Fruit fly (Drosophila melanogaster) whole organism, embryonic: Measurements from ENCODE around the gene Spn88Eb.
A peak's percentile ranks its signal among the peaks of the same experiment; 100 is the strongest.

Source experiments
- B-H2 ChIP-seq: fragments of 200-800 bp; sonication (Bioruptor generic); optimal IDR thresholded peaks from 2 replicates; lab custom pipeline; 2018; ENCODE audit warnings: missing biosample characterization, mild to moderate bottlenecking, missing genetic modification characterization
- Bgb ChIP-seq: fragments of 200-800 bp; sonication (Bioruptor generic); IDR thresholded peaks from 2 replicates; pipeline ENCODE4 v1.3.6; 2022; ENCODE audit warnings: missing biosample characterization, missing genetic modification characterization; ENCODE audit not compliant: partially characterized antibody
- CG11456 ChIP-seq: fragments of 200-800 bp; sonication (Bioruptor generic); IDR thresholded peaks from 3 replicates; pipeline ENCODE4 v1.3.6; 2022; ENCODE audit warnings: missing biosample characterization, missing genetic modification characterization
- CG11504 ChIP-seq: fragments of 200-800 bp; sonication (Bioruptor generic); optimal IDR thresholded peaks from 3 replicates; lab custom pipeline; 2019; ENCODE audit warnings: missing biosample characterization, mild to moderate bottlenecking, missing genetic modification characterization, moderate library complexity
- CG12391 ChIP-seq: fragments of 200-800 bp; sonication (Bioruptor generic); optimal IDR thresholded peaks from 3 replicates; lab custom pipeline; 2018; ENCODE audit warnings: missing biosample characterization, mild to moderate bottlenecking, missing genetic modification characterization, moderate library complexity
- CG14441 ChIP-seq: fragments of 200-800 bp; sonication (Bioruptor generic); IDR thresholded peaks from 2 replicates; pipeline ENCODE4 v1.3.6; 2022; ENCODE audit warnings: missing biosample characterization, missing genetic modification characterization
- CG15514 ChIP-seq: fragments of 200-800 bp; sonication (Bioruptor generic); optimal IDR thresholded peaks from 3 replicates; lab custom pipeline; 2017; ENCODE audit warnings: missing biosample characterization, missing genetic modification characterization, mild to moderate bottlenecking, moderate library complexity, missing genetic modification reagents
- CG17385 ChIP-seq: fragments of 200-800 bp; sonication (Bioruptor generic); optimal IDR thresholded peaks from 3 replicates; lab custom pipeline; 2018; ENCODE audit warnings: missing biosample characterization, mild to moderate bottlenecking, missing genetic modification characterization
- CG17829 ChIP-seq: fragments of 200-800 bp; optimal IDR thresholded peaks from 2 replicates; lab custom pipeline; 2019; ENCODE audit warnings: missing biosample characterization, mild to moderate bottlenecking, missing genetic modification characterization, moderate library complexity
- CG17912 ChIP-seq: fragments of 200-800 bp; sonication (Bioruptor generic); optimal IDR thresholded peaks from 2 replicates; lab custom pipeline; 2018; ENCODE audit warnings: missing biosample characterization, mild to moderate bottlenecking, missing genetic modification characterization
- CG2712 ChIP-seq: fragments of 200-800 bp; optimal IDR thresholded peaks from 3 replicates; lab custom pipeline; 2019; ENCODE audit warnings: missing biosample characterization, mild to moderate bottlenecking, missing genetic modification characterization, moderate library complexity
- CG30431 ChIP-seq: fragments of 200-800 bp; sonication (Bioruptor generic); optimal IDR thresholded peaks from 2 replicates; lab custom pipeline; 2017; ENCODE audit warnings: missing biosample characterization, missing genetic modification characterization
- CG31224 ChIP-seq: fragments of 200-800 bp; sonication (Bioruptor generic); IDR thresholded peaks from 2 replicates; pipeline ENCODE4 v1.3.6; 2022; ENCODE audit warnings: missing biosample characterization, missing genetic modification characterization
- CG34376 ChIP-seq: fragments of 200-800 bp; sonication (Bioruptor generic); optimal IDR thresholded peaks from 2 replicates; lab custom pipeline; 2018; ENCODE audit warnings: missing biosample characterization, mild to moderate bottlenecking, missing genetic modification characterization
- CG4820 ChIP-seq: fragments of 200-800 bp; sonication (Bioruptor generic); optimal IDR thresholded peaks from 3 replicates; lab custom pipeline; 2016; ENCODE audit warnings: missing biosample characterization, missing genetic modification characterization
- CG5180 ChIP-seq: fragments of 200-800 bp; sonication (Bioruptor generic); optimal IDR thresholded peaks from 3 replicates; lab custom pipeline; 2017; ENCODE audit warnings: missing biosample characterization, missing genetic modification characterization, mild to moderate bottlenecking, moderate library complexity, missing genetic modification reagents
- CG6791 ChIP-seq: fragments of 200-800 bp; sonication (Bioruptor generic); IDR thresholded peaks from 3 replicates; pipeline ENCODE4 v1.3.6; 2022; ENCODE audit warnings: missing biosample characterization, missing genetic modification characterization; ENCODE audit not compliant: partially characterized antibody
- CG7928 ChIP-seq: fragments of 200-800 bp; sonication (Bioruptor generic); optimal IDR thresholded peaks from 2 replicates; lab custom pipeline; 2017; ENCODE audit warnings: missing biosample characterization, mild to moderate bottlenecking, missing genetic modification characterization
- CG8089 ChIP-seq: fragments of 200-800 bp; sonication (Bioruptor generic); optimal IDR thresholded peaks from 3 replicates; lab custom pipeline; 2016; ENCODE audit warnings: missing biosample characterization, missing genetic modification characterization
- CG8388 ChIP-seq: fragments of 200-800 bp; sonication (Bioruptor generic); optimal IDR thresholded peaks from 2 replicates; lab custom pipeline; 2019; ENCODE audit warnings: missing biosample characterization, mild to moderate bottlenecking, missing genetic modification characterization, moderate library complexity
- CG8944 ChIP-seq: fragments of 200-800 bp; sonication (Bioruptor generic); optimal IDR thresholded peaks from 3 replicates; lab custom pipeline; 2016; ENCODE audit warnings: missing biosample characterization, missing genetic modification characterization
- CoRest ChIP-seq: fragments of 200-800 bp; sonication (Bioruptor generic); optimal IDR thresholded peaks from 3 replicates; lab custom pipeline; 2018; ENCODE audit warnings: missing biosample characterization, mild to moderate bottlenecking, missing genetic modification characterization, moderate library complexity
- Deaf1 ChIP-seq: fragments of 200-800 bp; optimal IDR thresholded peaks from 3 replicates; lab custom pipeline; 2019; ENCODE audit warnings: missing biosample characterization, mild to moderate bottlenecking, missing genetic modification characterization, moderate library complexity
- Dp ChIP-seq: fragments of 200-800 bp; sonication (Bioruptor generic); optimal IDR thresholded peaks from 2 replicates; lab custom pipeline; 2018; ENCODE audit warnings: missing biosample characterization, mild to moderate bottlenecking, missing genetic modification characterization, moderate library complexity
- Hr51 ChIP-seq, 2 experiments: fragments of 200-800 bp; sonication (Bioruptor generic); optimal IDR thresholded peaks; 2 replicates in 1 of 2; 3 replicates in 1 of 2; lab custom pipeline; 2016 to 2018; ENCODE audit warnings: missing biosample characterization in 2 of 2, missing genetic modification characterization in 2 of 2, mild to moderate bottlenecking in 1 of 2, moderate library complexity in 1 of 2
- Lhr ChIP-seq: fragments of 200-800 bp; sonication (Bioruptor generic); optimal IDR thresholded peaks from 3 replicates; lab custom pipeline; 2017; ENCODE audit warnings: mild to moderate bottlenecking, missing biosample characterization, missing genetic modification reagents, missing genetic modification characterization
- Med ChIP-seq: fragments of 200-800 bp; sonication (Bioruptor generic); peaks from one replicate; lab custom pipeline; 2016; ENCODE audit warnings: missing biosample characterization, missing genetic modification characterization, mild to moderate bottlenecking, inconsistent platforms, moderate library complexity
- Poxn ChIP-seq: fragments of 200-800 bp; sonication (Bioruptor generic); IDR thresholded peaks from 2 replicates; pipeline ENCODE4 v1.3.6; 2022; ENCODE audit warnings: missing biosample characterization, missing genetic modification characterization
- Rx ChIP-seq: fragments of 200-800 bp; sonication (Bioruptor generic); IDR thresholded peaks from 2 replicates; pipeline ENCODE4 v1.3.6; 2022; ENCODE audit warnings: missing biosample characterization, missing genetic modification characterization
- TFAM ChIP-seq: fragments of 200-800 bp; sonication (Bioruptor generic); optimal IDR thresholded peaks from 2 replicates; lab custom pipeline; 2017; ENCODE audit warnings: missing biosample characterization, missing genetic modification characterization, inconsistent platforms
- ab ChIP-seq: fragments of 200-800 bp; sonication (Bioruptor generic); optimal IDR thresholded peaks from 2 replicates; lab custom pipeline; 2016; ENCODE audit warnings: missing biosample characterization, missing genetic modification characterization
- ap ChIP-seq: fragments of 200-800 bp; sonication (Bioruptor generic); IDR thresholded peaks from 2 replicates; pipeline ENCODE4 v1.3.6; 2022; ENCODE audit warnings: missing biosample characterization, missing genetic modification characterization
- bowl ChIP-seq: fragments of 200-800 bp; sonication (Bioruptor generic); IDR thresholded peaks from 2 replicates; pipeline ENCODE4 v1.3.6; 2022; ENCODE audit warnings: missing biosample characterization, missing genetic modification characterization
- fd96Cb ChIP-seq: fragments of 200-800 bp; sonication (Bioruptor generic); optimal IDR thresholded peaks from 2 replicates; lab custom pipeline; 2018; ENCODE audit warnings: missing biosample characterization, mild to moderate bottlenecking, missing genetic modification characterization, moderate library complexity
- gfzf ChIP-seq: fragments of 200-800 bp; sonication (Bioruptor generic); optimal IDR thresholded peaks from 2 replicates; lab custom pipeline; 2016; ENCODE audit warnings: missing biosample characterization, mild to moderate bottlenecking, missing genetic modification characterization, moderate library complexity
- grau ChIP-seq: fragments of 200-800 bp; optimal IDR thresholded peaks from 3 replicates; lab custom pipeline; 2019; ENCODE audit warnings: missing biosample characterization, mild to moderate bottlenecking, missing genetic modification characterization, moderate library complexity
- hkb ChIP-seq, 2 experiments: fragments of 200-800 bp in 1 of 2; fragments of >200 bp in 1 of 2; sonication (Bioruptor generic) in 1 of 2; IDR thresholded peaks in 1 of 2; optimal IDR thresholded peaks in 1 of 2; 2 replicates each; pipeline versions ENCODE4 v1.3.6 to Lab custom; 2017 to 2022; ENCODE audit warnings: missing biosample characterization in 1 of 2, missing genetic modification characterization in 1 of 2
- ken ChIP-seq: fragments of 200-800 bp; sonication (Bioruptor generic); IDR thresholded peaks from 3 replicates; pipeline ENCODE4 v1.3.6; 2022; ENCODE audit warnings: missing biosample characterization, missing genetic modification characterization
- lab ChIP-seq: fragments of 200-800 bp; sonication (Bioruptor generic); optimal IDR thresholded peaks from 3 replicates; lab custom pipeline; 2017; ENCODE audit warnings: missing biosample characterization, missing genetic modification characterization, mild to moderate bottlenecking, moderate library complexity, missing genetic modification reagents
- mam ChIP-seq: fragments of 200-800 bp; sonication (Bioruptor generic); optimal IDR thresholded peaks from 3 replicates; lab custom pipeline; 2016; ENCODE audit warnings: missing biosample characterization, missing genetic modification characterization
- psq ChIP-seq: fragments of 200-800 bp; sonication (Bioruptor generic); optimal IDR thresholded peaks from 2 replicates; lab custom pipeline; 2017; ENCODE audit warnings: missing biosample characterization, missing genetic modification characterization
- pzg ChIP-seq: fragments of 200-800 bp; sonication (Bioruptor generic); optimal IDR thresholded peaks from 3 replicates; lab custom pipeline; 2018; ENCODE audit warnings: missing biosample characterization, mild to moderate bottlenecking, missing genetic modification characterization, moderate library complexity
- rib ChIP-seq: fragments of 200-800 bp; sonication (Bioruptor generic); IDR thresholded peaks from 2 replicates; pipeline ENCODE4 v1.3.6; 2022; ENCODE audit warnings: missing biosample characterization, missing genetic modification characterization
- seq ChIP-seq: fragments of 200-800 bp; sonication (Bioruptor generic); IDR thresholded peaks from 2 replicates; pipeline ENCODE4 v1.3.6; 2022; ENCODE audit warnings: missing biosample characterization, missing genetic modification characterization
- so ChIP-seq: fragments of 200-800 bp; sonication (Bioruptor generic); IDR thresholded peaks from 3 replicates; pipeline ENCODE4 v1.3.6; 2022; ENCODE audit warnings: missing biosample characterization, missing genetic modification characterization
- sr ChIP-seq: fragments of 200-800 bp; sonication (Bioruptor generic); IDR thresholded peaks from 3 replicates; pipeline ENCODE4 v1.3.6; 2022; ENCODE audit warnings: missing biosample characterization, missing genetic modification characterization
- tio ChIP-seq: fragments of 200-800 bp; sonication (Bioruptor generic); optimal IDR thresholded peaks from 2 replicates; lab custom pipeline; 2017; ENCODE audit warnings: missing biosample characterization, missing genetic modification characterization, inconsistent platforms
- trem ChIP-seq: fragments of 200-800 bp; optimal IDR thresholded peaks from 3 replicates; lab custom pipeline; 2019; ENCODE audit warnings: missing biosample characterization, mild to moderate bottlenecking, missing genetic modification characterization, moderate library complexity
- trh ChIP-seq: fragments of 200-800 bp; sonication (Bioruptor generic); optimal IDR thresholded peaks from 2 replicates; lab custom pipeline; 2016; ENCODE audit warnings: missing biosample characterization, missing genetic modification characterization
- zfh2 ChIP-seq: fragments of 200-800 bp; sonication (Bioruptor generic); optimal IDR thresholded peaks from 2 replicates; lab custom pipeline; 2016; ENCODE audit warnings: missing biosample characterization, missing genetic modification characterization

Gene Spn88Eb

dm6 chr3R:15250454-15250853 is 41.9 kb upstream of the Spn88Eb start (continued):
- peak; percentile 52 for TF ChIP-seq Rx (GFP tag; lab: Robert Waterston, UW)
- TF ChIP-seq Bgb (GFP tag; lab: Robert Waterston, UW): no peak
- TF ChIP-seq grau (tag; lab: Kevin White, UChicago): peak; percentile 75
- TF ChIP-seq CG11504 (tag; lab: Kevin White, UChicago): no peak
- no peak for TF ChIP-seq CG7928 (GFP tag; lab: Kevin White, UChicago)
- peak; percentile 43; the same call in 1 of the 2 replicates for TF ChIP-seq Poxn (GFP tag; lab: Robert Waterston, UW)
- TF ChIP-seq CG4820 (GFP tag; lab: Kevin White, UChicago): no peak
- peak; percentile 65; the same call in 1 of the 3 replicates for TF ChIP-seq ken (GFP tag; lab: Robert Waterston, UW)
- TF ChIP-seq ap: peak; percentile 61
- TF ChIP-seq seq: peak; percentile 74
- no peak for TF ChIP-seq CG17912 (GFP tag; lab: Kevin White, UChicago)
- peak; percentile 60 for TF ChIP-seq CG31224 (GFP tag; lab: Robert Waterston, UW)
- TF ChIP-seq lab (GFP tag; lab: Kevin White, UChicago): peak; percentile 92
- no peak for TF ChIP-seq B-H2 (GFP tag; lab: Kevin White, UChicago)
- TF ChIP-seq CG14441 (GFP tag; lab: Robert Waterston, UW): peak; percentile 73
- TF ChIP-seq Hr51 (GFP tag; optimal IDR thresholded peaks at IDR 0.05; lab: Kevin White, UChicago): peak in 1 of 2 experiments; percentile 30
- peak; percentile 52 for TF ChIP-seq CG17829
- TF ChIP-seq CG17385 (GFP tag; lab: Kevin White, UChicago): no peak
- TF ChIP-seq CG30431 (GFP tag; lab: Kevin White, UChicago): peak; percentile 18
- TF ChIP-seq psq (GFP tag; lab: Kevin White, UChicago): no peak
- TF ChIP-seq gfzf: no peak
- no peak for TF ChIP-seq TFAM (GFP tag; lab: Kevin White, UChicago)
- no peak for TF ChIP-seq Lhr
- TF ChIP-seq CG11456 (GFP tag; lab: Robert Waterston, UW): peak; percentile 68; the same call in 1 of the 3 replicates
- TF ChIP-seq, all 482 proteins: peak for 188

DNA sequence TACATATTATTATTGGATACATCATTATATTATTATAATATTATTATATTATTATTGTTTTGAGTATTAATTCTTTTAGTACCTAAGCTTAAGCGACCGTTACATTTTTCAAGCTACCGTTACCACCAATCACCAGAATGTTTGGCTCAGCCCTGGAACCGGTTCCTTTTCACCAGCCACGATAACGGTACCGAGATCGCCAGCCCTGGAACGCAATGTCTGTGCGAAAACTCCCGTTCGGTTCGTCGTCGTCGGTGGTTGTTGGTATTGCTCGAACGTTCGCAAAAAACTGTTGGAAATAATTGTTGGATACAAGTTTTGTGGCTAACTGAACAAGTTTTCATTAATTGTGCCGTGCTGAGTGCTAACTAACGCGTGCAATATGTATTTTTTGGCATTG is 41.2 kb upstream of the Spn88Eb start, which contains the start of gene CG42404:
CG42404 (plus strand) TSS at position 360 of the 400 bp plus-strand sequence.
- TF ChIP-seq hkb (optimal IDR thresholded peaks at IDR 0.05; lab: Kevin White, UChicago): no peak
- TF ChIP-seq hkb (GFP tag; IDR thresholded peaks at IDR 0.05; lab: Robert Waterston, UW): no peak
- peak; percentile 99 for TF ChIP-seq CG15514 (GFP tag; lab: Kevin White, UChicago)
- no peak for TF ChIP-seq CG8089 (GFP tag; lab: Kevin White, UChicago)
- TF ChIP-seq trem (tag; lab: Kevin White, UChicago): peak; percentile 17
- TF ChIP-seq zfh2 (GFP tag; lab: Kevin White, UChicago): no peak
- TF ChIP-seq so (GFP tag; lab: Robert Waterston, UW): no peak
- TF ChIP-seq Med (GFP tag; lab: Kevin White, UChicago): peak; percentile 82
- no peak for TF ChIP-seq tio (GFP tag; lab: Kevin White, UChicago)
- TF ChIP-seq trh (GFP tag; lab: Kevin White, UChicago): no peak
- TF ChIP-seq pzg (GFP tag; lab: Kevin White, UChicago): peak; percentile 51
- peak; percentile 7 for TF ChIP-seq CG2712 (tag; lab: Kevin White, UChicago)
- peak; percentile 77 for TF ChIP-seq CG5180
- no peak for TF ChIP-seq ab (GFP tag; lab: Kevin White, UChicago)
- no peak for TF ChIP-seq CG6791 (GFP tag; lab: Robert Waterston, UW)
- TF ChIP-seq CG12391: peak; percentile 21
- peak; percentile 86 for TF ChIP-seq Deaf1 (tag; lab: Kevin White, UChicago)
- TF ChIP-seq fd96Cb (tag; lab: Kevin White, UChicago): no peak
- TF ChIP-seq CoRest (tag; lab: Kevin White, UChicago): peak; percentile 22
- no peak for TF ChIP-seq CG8944 (GFP tag; lab: Kevin White, UChicago)
- TF ChIP-seq Dp: peak; percentile 6
- no peak for TF ChIP-seq sr (GFP tag; lab: Robert Waterston, UW)
- TF ChIP-seq CG34376: no peak
- no peak; the same call in 1 of the 2 replicates for TF ChIP-seq rib (GFP tag; lab: Robert Waterston, UW)
- peak; percentile 16 for TF ChIP-seq CG8388 (GFP tag; lab: Kevin White, UChicago)
- TF ChIP-seq bowl (GFP tag; lab: Robert Waterston, UW): no peak
- TF ChIP-seq mam: no peak
